Worm (Caenorhabditis elegans) whole organism, L4 larva: ENCODE measurements around the gene F36H12.5.
A peak's percentile ranks its signal among the peaks of the same experiment; 100 is the strongest.
"Not testable (repeated sequence)": the region's sequence is repeated elsewhere in the genome, so short reads cannot be mapped to it uniquely, and the experiment has no call there.

Experiments
- F10B5.3 ChIP-seq: sonication (generic microtip); optimal IDR thresholded peaks from 2 replicates; lab custom pipeline; 2016; ENCODE audit warnings: mild to moderate bottlenecking, missing genetic modification characterization, missing compliant biosample characterization
- F26F4.8 ChIP-seq: fragments of 200-800 bp; sonication (Bioruptor generic); conservative IDR thresholded peaks from 2 replicates; pipeline ENCODE4 v1.3.6; 2022; ENCODE audit warnings: missing genetic modification characterization, missing compliant biosample characterization
- F49E8.2 ChIP-seq: sonication (generic microtip); optimal IDR thresholded peaks from 2 replicates; lab custom pipeline; 2016; ENCODE audit warnings: missing compliant biosample characterization, mild to moderate bottlenecking, missing genetic modification characterization, borderline replicate concordance
- Y48G9A.11 ChIP-seq: fragments of 200-800 bp; sonication (Bioruptor generic); IDR thresholded peaks from 2 replicates; pipeline ENCODE4 v1.3.6; 2022; ENCODE audit warnings: missing genetic modification reagents, missing genetic modification characterization, missing compliant biosample characterization
- aha-1 ChIP-seq: fragments of 150-350 bp; peaks from one replicate; lab custom pipeline; 2014; ENCODE audit warnings: missing biosample characterization, missing genetic modification characterization
- ama-1 ChIP-seq: fragments of 150-350 bp; optimal IDR thresholded peaks from 2 replicates; lab custom pipeline; 2014; ENCODE audit warnings: inconsistent platforms, mixed read lengths
- arid-1 ChIP-seq: fragments of 200-800 bp; sonication (Bioruptor generic); conservative IDR thresholded peaks from 2 replicates; pipeline ENCODE4 v1.3.6; 2022; ENCODE audit warnings: missing genetic modification reagents, missing genetic modification characterization, missing compliant biosample characterization
- ceh-20 ChIP-seq: fragments of 200-800 bp; sonication (Bioruptor generic); IDR thresholded peaks from 2 replicates; pipeline ENCODE4 v1.3.6; 2022; ENCODE audit warnings: missing genetic modification reagents, missing genetic modification characterization, missing compliant biosample characterization
- ces-1 ChIP-seq: fragments of 150-350 bp; sonication (generic microtip); optimal IDR thresholded peaks from 4 replicates; lab custom pipeline; 2014; ENCODE audit warnings: missing biosample characterization, missing genetic modification reagents, missing genetic modification characterization
- daf-19 ChIP-seq: fragments of 200-800 bp; sonication (Bioruptor generic); conservative IDR thresholded peaks from 2 replicates; pipeline ENCODE4 v1.3.6; 2022; ENCODE audit warnings: missing genetic modification characterization, missing compliant biosample characterization
- dmd-8 ChIP-seq: fragments of 200-800 bp; sonication (Bioruptor generic); IDR thresholded peaks from 2 replicates; pipeline ENCODE4 v1.3.6; 2022; ENCODE audit warnings: missing genetic modification characterization, missing compliant biosample characterization
- dmd-9 ChIP-seq: fragments of 200-800 bp; sonication (Bioruptor generic); IDR thresholded peaks from 2 replicates; pipeline ENCODE4 v1.3.6; 2022; ENCODE audit warnings: missing genetic modification reagents, missing genetic modification characterization, missing compliant biosample characterization
- dpl-1 ChIP-seq: fragments of 150-350 bp; optimal IDR thresholded peaks from 2 replicates; lab custom pipeline; 2014; ENCODE audit warnings: missing biosample characterization, missing genetic modification reagents, missing genetic modification characterization
- hif-1 ChIP-seq, 2 experiments: sonication (generic microtip); optimal IDR thresholded peaks; 2 replicates each; lab custom pipeline; 2016 to 2017; ENCODE audit warnings: missing compliant biosample characterization in 2 of 2, missing genetic modification characterization in 2 of 2, missing genetic modification reagents in 2 of 2, missing genotype in 2 of 2, mild to moderate bottlenecking in 1 of 2
- hlh-11 ChIP-seq: fragments of 200-800 bp; sonication (Bioruptor generic); optimal IDR thresholded peaks from 2 replicates; lab custom pipeline; 2018; ENCODE audit warnings: mild to moderate bottlenecking, missing genetic modification characterization, missing compliant biosample characterization
- lim-7 ChIP-seq: fragments of 200-800 bp; sonication (Bioruptor generic); IDR thresholded peaks from 2 replicates; pipeline ENCODE4 v1.3.6; 2022; ENCODE audit warnings: missing genetic modification characterization, missing compliant biosample characterization
- lin-29 ChIP-seq: fragments of 200-800 bp; sonication (Bioruptor generic); IDR thresholded peaks from 2 replicates; pipeline ENCODE4 v1.3.6; 2022; ENCODE audit warnings: missing genetic modification reagents, missing genetic modification characterization, missing compliant biosample characterization
- madf-5 ChIP-seq, 2 experiments: fragments of 200-800 bp; sonication (Bioruptor generic); IDR thresholded peaks; 2 replicates each; pipeline ENCODE4 v1.3.6; 2022; ENCODE audit warnings: missing compliant biosample characterization in 2 of 2, missing genetic modification characterization in 2 of 2
- madf-9 ChIP-seq: fragments of 200-800 bp; sonication (Bioruptor generic); conservative IDR thresholded peaks from 2 replicates; pipeline ENCODE4 v1.3.6; 2022; ENCODE audit warnings: missing genetic modification reagents, missing genetic modification characterization, missing compliant biosample characterization
- mdt-29 ChIP-seq: fragments of 200-800 bp; sonication (Bioruptor generic); IDR thresholded peaks from 2 replicates; pipeline ENCODE4 v1.3.6; 2022; ENCODE audit warnings: missing genetic modification reagents, missing genetic modification characterization, missing compliant biosample characterization
- mxl-2 ChIP-seq: fragments of 200-800 bp; sonication (Bioruptor generic); conservative IDR thresholded peaks from 2 replicates; pipeline ENCODE4 v1.3.6; 2022; ENCODE audit warnings: missing genetic modification reagents, missing genetic modification characterization, missing compliant biosample characterization
- mxl-3 ChIP-seq: fragments of 200-800 bp; sonication (Bioruptor generic); optimal IDR thresholded peaks from 2 replicates; lab custom pipeline; 2018; ENCODE audit warnings: mild to moderate bottlenecking, missing genetic modification characterization, missing compliant biosample characterization
- nhr-41 ChIP-seq: fragments of 200-800 bp; sonication (Bioruptor generic); IDR thresholded peaks from 2 replicates; pipeline ENCODE4 v1.3.6; 2022; ENCODE audit warnings: missing genetic modification reagents, missing genetic modification characterization, missing compliant biosample characterization
- pha-4 ChIP-seq, 2 experiments: fragments of 150-350 bp in 1 of 2; fragments of 200-800 bp in 1 of 2; sonication (Bioruptor generic) in 1 of 2; IDR thresholded peaks in 1 of 2; optimal IDR thresholded peaks in 1 of 2; 2 replicates each; pipeline versions ENCODE4 v1.3.6 to Lab custom; 2014 to 2022; ENCODE audit warnings: missing genetic modification characterization in 2 of 2, missing genetic modification reagents in 2 of 2, missing biosample characterization in 1 of 2, missing compliant biosample characterization in 1 of 2
- pqm-1 ChIP-seq: sonication (generic microtip); optimal IDR thresholded peaks from 2 replicates; lab custom pipeline; 2017; ENCODE audit warnings: missing biosample characterization, missing genetic modification characterization
- set-16 ChIP-seq: fragments of 200-800 bp; sonication (Bioruptor generic); IDR thresholded peaks from 2 replicates; pipeline ENCODE4 v1.3.6; 2022; ENCODE audit warnings: missing genetic modification reagents, missing genetic modification characterization, missing compliant biosample characterization
- skn-1 ChIP-seq: fragments of 150-350 bp; optimal IDR thresholded peaks from 2 replicates; lab custom pipeline; 2014; ENCODE audit warnings: missing biosample characterization, missing genetic modification characterization
- spr-1 ChIP-seq: sonication (generic microtip); optimal IDR thresholded peaks from 2 replicates; lab custom pipeline; 2016; ENCODE audit warnings: mild to moderate bottlenecking, missing genetic modification characterization, missing compliant biosample characterization
- spr-3 ChIP-seq: fragments of 200-800 bp; sonication (Bioruptor generic); optimal IDR thresholded peaks from 2 replicates; lab custom pipeline; 2018; ENCODE audit warnings: mild to moderate bottlenecking, missing genetic modification characterization, missing compliant biosample characterization
- unc-62 ChIP-seq, 3 experiments: fragments of 150-350 bp in 1 of 3; sonication (generic microtip); optimal IDR thresholded peaks in 2 of 3; peaks in 1 of 3; 1 replicate in 1 of 3; 2 replicates in 2 of 3; lab custom pipeline; 2014 to 2017; ENCODE audit warnings: missing biosample characterization in 3 of 3, missing genetic modification characterization in 3 of 3, missing genetic modification reagents in 3 of 3, missing genotype in 1 of 3
- zag-1 ChIP-seq: fragments of 150-350 bp; optimal IDR thresholded peaks from 2 replicates; lab custom pipeline; 2014; ENCODE audit warnings: missing biosample characterization, missing genetic modification characterization
- ztf-11 ChIP-seq: fragments of 150-350 bp; optimal IDR thresholded peaks from 2 replicates; lab custom pipeline; 2014; ENCODE audit warnings: missing biosample characterization, missing genetic modification characterization

The F36H12.5 gene

ce11 chrIV:5295240-5295639 is 28.7 kb downstream of the F36H12.5 start, which contains the start of gene msp-51:
Gene msp-51, minus strand, starts transcription at chrIV:5295340.
- TF ChIP-seq lin-29 (GFP tag; lab: Robert Waterston, UW); ceh-20 (GFP tag; lab: Robert Waterston, UW); ztf-11 (tag; lab: Kevin White, UChicago): not testable (repeated sequence)

DNA sequence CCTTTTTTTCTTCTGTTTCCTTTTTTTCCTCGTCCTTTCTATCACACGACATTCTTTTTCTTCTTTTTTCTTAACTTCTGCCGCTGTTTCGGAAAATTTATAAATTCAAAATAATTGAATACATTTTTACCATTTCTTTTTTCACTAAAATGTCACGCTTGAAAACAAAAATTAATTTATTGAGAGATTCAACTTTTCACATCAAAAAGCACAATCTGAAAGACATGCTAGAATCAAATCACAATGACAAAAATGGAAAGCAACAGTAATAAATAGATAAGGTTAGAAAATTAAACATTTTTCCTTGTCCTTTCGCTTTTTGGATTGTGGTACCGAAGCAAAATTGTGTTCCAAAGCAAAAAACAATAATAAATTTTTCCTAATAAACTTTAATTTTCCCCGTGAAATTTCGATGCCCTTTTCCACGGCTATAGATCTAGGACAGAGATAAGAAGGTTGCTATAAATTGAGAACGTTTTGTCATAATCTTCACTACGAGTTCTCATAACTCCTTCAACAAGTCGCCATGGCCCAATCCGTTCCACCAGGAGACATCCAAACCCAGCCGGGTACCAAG is 30.9 kb downstream of the F36H12.5 start, which contains the start of the genes ZK354.6 and msp-113:
Gene ZK354.6 (minus strand): TSS at position 101 of the 577 bp plus-strand sequence.
Gene msp-113 (plus strand): TSS at position 527 of the 577 bp plus-strand sequence.
- TF ChIP-seq set-16 (GFP tag; lab: Robert Waterston, UW): no peak
- no peak for TF ChIP-seq pqm-1
- TF ChIP-seq arid-1 (GFP tag; lab: Robert Waterston, UW): no peak
- TF ChIP-seq unc-62 (GFP tag; optimal IDR thresholded peaks at IDR 0.05 in 1 of 2; lab: Kevin White, UChicago): peak in 1 of 2 experiments; percentile 27
- no peak for TF ChIP-seq unc-62 (tag; optimal IDR thresholded peaks at IDR 0.05; lab: Kevin White, UChicago)
- no peak for TF ChIP-seq lim-7 (GFP tag; lab: Robert Waterston, UW)

- TF ChIP-seq spr-1 (tag; lab: Kevin White, UChicago): no peak
- TF ChIP-seq dpl-1: no peak
- TF ChIP-seq F26F4.8 (GFP tag; lab: Robert Waterston, UW): no peak
- no peak for TF ChIP-seq madf-9 (GFP tag; lab: Robert Waterston, UW)
- TF ChIP-seq aha-1: peak; percentile 13
- TF ChIP-seq madf-5 (GFP tag; IDR thresholded peaks at IDR 0.05; lab: Robert Waterston, UW): no peak
- TF ChIP-seq ama-1 (lab: Kevin White, UChicago): no peak
Observed at ce11 chrIV:5303030-5303429, 36.5 kb downstream of the F36H12.5 start, which contains the start of gene ZK354.7. Gene ZK354.7, minus strand, starts transcription at chrIV:5303130.

DNA sequence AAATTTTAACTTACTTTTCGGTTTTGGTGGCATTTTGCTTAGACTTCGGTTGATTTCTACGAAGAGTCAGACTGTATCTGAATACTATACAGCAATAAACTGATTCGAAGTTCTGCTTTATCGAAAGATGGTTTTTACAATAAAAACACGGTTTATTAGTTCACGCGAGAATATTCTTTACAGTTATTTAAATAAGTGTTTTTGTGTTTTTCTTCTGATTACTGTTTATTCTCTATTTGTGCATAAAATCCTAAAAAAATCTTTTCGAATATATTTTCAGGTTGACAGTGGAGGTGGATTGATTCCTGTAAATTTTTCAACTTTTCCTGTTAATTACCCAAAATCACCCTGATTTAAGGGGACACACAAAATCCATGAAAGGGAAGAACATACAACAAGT is 39.5 kb downstream of the F36H12.5 start, which contains the start of gene ZK354.8:
Gene ZK354.8 (minus strand): TSS at position 101 of the 400 bp plus-strand sequence.
- TF ChIP-seq nhr-41 (no peak), lim-7 (GFP tag; lab: Robert Waterston, UW) (no peak), mxl-2 (GFP tag; lab: Robert Waterston, UW) (no peak), skn-1 (tag; lab: Kevin White, UChicago) (no peak), aha-1 (no peak), dmd-8 (GFP tag; lab: Robert Waterston, UW) (no peak), mdt-29 (GFP tag; lab: Robert Waterston, UW) (no peak), Y48G9A.11 (GFP tag; lab: Robert Waterston, UW) (no peak), pha-4 (GFP tag; IDR thresholded peaks at IDR 0.05; lab: Robert Waterston, UW) (no peak), pha-4 (tag; optimal IDR thresholded peaks at IDR 0.05; lab: Kevin White, UChicago) (no peak), ces-1 (GFP tag; lab: Kevin White, UChicago) (no peak), F49E8.2 (tag; lab: Kevin White, UChicago) (no peak), daf-19 (GFP tag; lab: Robert Waterston, UW) (no peak), F10B5.3 (tag; lab: Kevin White, UChicago) (no peak), dmd-9 (GFP tag; lab: Robert Waterston, UW) (no peak), hlh-11 (tag; lab: Kevin White, UChicago) (no peak), hif-1 (tag; optimal IDR thresholded peaks at IDR 0.05; lab: Kevin White, UChicago) (no peak), zag-1 (tag; lab: Kevin White, UChicago) (no peak), spr-3 (GFP tag; lab: Kevin White, UChicago) (no peak), mxl-3 (GFP tag; lab: Kevin White, UChicago) (no peak)
